Fruit fly (Drosophila melanogaster): ENCODE data around the gene Teh2.

dm6 chr3L:4133724-4134678 lies 53.8 kb downstream of the Teh2 start, which contains the start of gene ens:
- TF ChIP-seq psq (optimal IDR thresholded peaks at IDR 0.05) (no peak), usp (GFP tag; optimal IDR thresholded peaks at IDR 0.05) (no peak), pan (optimal IDR thresholded peaks at IDR 0.05) (no peak), EcR (GFP tag; optimal IDR thresholded peaks at IDR 0.05) (no peak)
